Fruit fly (Drosophila melanogaster) whole organism, wandering third instar larva: ENCODE data around the gene S-Lap3.

Experiments used
- Abd-B ChIP-seq: fragments of >200 bp; optimal IDR thresholded peaks from 2 replicates; lab custom pipeline; 2017; ENCODE audit warnings: missing biosample characterization, missing genetic modification characterization
- CG32264 ChIP-seq: fragments of 200-800 bp; sonication (Bioruptor generic); optimal IDR thresholded peaks from 2 replicates; lab custom pipeline; 2016; ENCODE audit warnings: missing biosample characterization, missing genetic modification characterization
- CrebA ChIP-seq: fragments of 200-800 bp; sonication (Bioruptor generic); optimal IDR thresholded peaks from 2 replicates; lab custom pipeline; 2016; ENCODE audit warnings: missing biosample characterization, mild to moderate bottlenecking, missing genetic modification characterization, borderline replicate concordance
- Dfd ChIP-seq: fragments of >200 bp; optimal IDR thresholded peaks from 2 replicates; lab custom pipeline; 2017; ENCODE audit warnings: missing biosample characterization, missing genetic modification characterization
- Dif ChIP-seq: fragments of 200-275, 200-300 bp; sonication (Bioruptor generic); optimal IDR thresholded peaks from 2 replicates; lab custom pipeline; 2018; ENCODE audit warnings: missing biosample characterization, missing genetic modification characterization; ENCODE audit not compliant: partially characterized antibody
- GATAd ChIP-seq: sonication (Bioruptor generic); optimal IDR thresholded peaks from 2 replicates; lab custom pipeline; 2016; ENCODE audit warnings: missing biosample characterization, missing genetic modification characterization
- HLH106 ChIP-seq: fragments of 200-800 bp; optimal IDR thresholded peaks from 3 replicates; lab custom pipeline; 2019; ENCODE audit warnings: missing biosample characterization, mild to moderate bottlenecking, missing genetic modification characterization, moderate library complexity
- Hnf4 ChIP-seq: fragments of 200-800 bp; sonication (Bioruptor generic); optimal IDR thresholded peaks from 2 replicates; lab custom pipeline; 2016; ENCODE audit warnings: missing biosample characterization, mild to moderate bottlenecking, missing genetic modification characterization
- Hr78 ChIP-seq: fragments of >200 bp; optimal IDR thresholded peaks from 2 replicates; lab custom pipeline; 2017; ENCODE audit warnings: missing biosample characterization, missing genetic modification characterization
- Hr83 ChIP-seq: fragments of 200-300 bp; sonication (Bioruptor generic); optimal IDR thresholded peaks from 2 replicates; lab custom pipeline; 2016; ENCODE audit warnings: missing biosample characterization, mild to moderate bottlenecking, missing genetic modification characterization, moderate library complexity; ENCODE audit not compliant: poor library complexity, severe bottlenecking
- Jra ChIP-seq: sonication (Bioruptor generic); optimal IDR thresholded peaks from 2 replicates; lab custom pipeline; 2016; ENCODE audit warnings: missing biosample characterization, missing genetic modification characterization
- Mio ChIP-seq: sonication (Bioruptor generic); optimal IDR thresholded peaks from 2 replicates; lab custom pipeline; 2016; ENCODE audit warnings: missing biosample characterization, missing genetic modification characterization
- Myc ChIP-seq: fragments of >200 bp; optimal IDR thresholded peaks from 2 replicates; lab custom pipeline; 2017
- N ChIP-seq: fragments of >200 bp; optimal IDR thresholded peaks from 2 replicates; lab custom pipeline; 2018; ENCODE audit warnings: missing biosample characterization, missing external identifiers, missing genetic modification characterization
- OdsH ChIP-seq: fragments of 200-800 bp; sonication (Bioruptor generic); optimal IDR thresholded peaks from 2 replicates; lab custom pipeline; 2016; ENCODE audit warnings: missing biosample characterization, mild to moderate bottlenecking, missing genetic modification characterization
- Rel ChIP-seq, 2 experiments: fragments of 200-800 bp; sonication (Bioruptor generic) in 1 of 2; optimal IDR thresholded peaks; 2 replicates in 1 of 2; 3 replicates in 1 of 2; lab custom pipeline; 2016 to 2019; ENCODE audit warnings: mild to moderate bottlenecking in 2 of 2, missing biosample characterization in 2 of 2, missing genetic modification characterization in 2 of 2, moderate library complexity in 1 of 2
- Sp1 ChIP-seq: fragments of 200-800 bp; sonication (Bioruptor generic); optimal IDR thresholded peaks from 3 replicates; lab custom pipeline; 2019; ENCODE audit warnings: missing biosample characterization, mild to moderate bottlenecking, missing genetic modification characterization, moderate library complexity
- Vsx2 ChIP-seq: fragments of 200-300, 225-300 bp; sonication (Bioruptor generic); optimal IDR thresholded peaks from 2 replicates; lab custom pipeline; 2018; ENCODE audit warnings: missing biosample characterization, missing genetic modification characterization; ENCODE audit not compliant: partially characterized antibody
- brk ChIP-seq: fragments of 200-800 bp; sonication (Bioruptor generic); optimal IDR thresholded peaks from 2 replicates; lab custom pipeline; 2016; ENCODE audit warnings: missing biosample characterization, mild to moderate bottlenecking, missing genetic modification characterization
- dl ChIP-seq, 2 experiments: fragments of 175-275, 200-275 bp in 1 of 2; fragments of 200-275 bp in 1 of 2; sonication (Bioruptor generic); optimal IDR thresholded peaks; lab custom pipeline; 2018; ENCODE audit warnings: mild to moderate bottlenecking in 2 of 2, missing biosample characterization in 2 of 2, missing genetic modification characterization in 2 of 2, moderate library complexity in 2 of 2; ENCODE audit not compliant: partially characterized antibody in 2 of 2, insufficient read depth in 1 of 2
- ey ChIP-seq: fragments of 200-800 bp; sonication (Bioruptor generic); optimal IDR thresholded peaks from 2 replicates; lab custom pipeline; 2016; ENCODE audit warnings: missing biosample characterization, missing genetic modification characterization
- foxo ChIP-seq, 2 experiments: fragments of 200-800 bp; sonication (Bioruptor generic); optimal IDR thresholded peaks; 2 replicates in 1 of 2; 3 replicates in 1 of 2; lab custom pipeline; 2016 to 2017; ENCODE audit warnings: missing biosample characterization in 2 of 2, missing genetic modification characterization in 2 of 2
- fru ChIP-seq: fragments of 200-800 bp; sonication (Bioruptor generic); optimal IDR thresholded peaks from 3 replicates; lab custom pipeline; 2016; ENCODE audit warnings: missing biosample characterization, mild to moderate bottlenecking, missing genetic modification characterization
- h ChIP-seq: fragments of 200-800 bp; sonication (Bioruptor generic); optimal IDR thresholded peaks from 3 replicates; lab custom pipeline; 2016; ENCODE audit warnings: missing biosample characterization, mild to moderate bottlenecking, missing genetic modification characterization
- jim ChIP-seq: fragments of 175-275, 200-325 bp; sonication (Bioruptor generic); optimal IDR thresholded peaks from 2 replicates; lab custom pipeline; 2016; ENCODE audit warnings: missing biosample characterization, mild to moderate bottlenecking, missing genetic modification characterization
- lola ChIP-seq: fragments of >200 bp; optimal IDR thresholded peaks from 2 replicates; lab custom pipeline; 2017; ENCODE audit warnings: missing biosample characterization, missing genetic modification characterization
- pan ChIP-seq: fragments of >200 bp; optimal IDR thresholded peaks from 2 replicates; lab custom pipeline; 2017
- psq ChIP-seq: fragments of 200-800 bp; sonication (Bioruptor generic); optimal IDR thresholded peaks from 3 replicates; lab custom pipeline; 2017; ENCODE audit warnings: missing biosample characterization, mild to moderate bottlenecking, missing genetic modification characterization, moderate library complexity
- sage ChIP-seq: fragments of 200-800 bp; sonication (Bioruptor generic); optimal IDR thresholded peaks from 2 replicates; lab custom pipeline; 2016; ENCODE audit warnings: missing biosample characterization, mild to moderate bottlenecking, missing genetic modification characterization
- sv ChIP-seq: fragments of 200-800 bp; sonication (Bioruptor generic); optimal IDR thresholded peaks from 3 replicates; lab custom pipeline; 2016; ENCODE audit warnings: missing biosample characterization, missing genetic modification characterization
- tai ChIP-seq: sonication (Bioruptor generic); optimal IDR thresholded peaks from 2 replicates; lab custom pipeline; 2016; ENCODE audit warnings: missing biosample characterization, missing genetic modification characterization
- usp ChIP-seq: fragments of >200 bp; optimal IDR thresholded peaks from 2 replicates; lab custom pipeline; 2017; ENCODE audit warnings: missing biosample characterization, missing genetic modification characterization
- woc ChIP-seq: sonication (Bioruptor generic); optimal IDR thresholded peaks from 2 replicates; lab custom pipeline; 2016; ENCODE audit warnings: missing biosample characterization, mild to moderate bottlenecking, missing genetic modification characterization

Gene S-Lap3

DNA sequence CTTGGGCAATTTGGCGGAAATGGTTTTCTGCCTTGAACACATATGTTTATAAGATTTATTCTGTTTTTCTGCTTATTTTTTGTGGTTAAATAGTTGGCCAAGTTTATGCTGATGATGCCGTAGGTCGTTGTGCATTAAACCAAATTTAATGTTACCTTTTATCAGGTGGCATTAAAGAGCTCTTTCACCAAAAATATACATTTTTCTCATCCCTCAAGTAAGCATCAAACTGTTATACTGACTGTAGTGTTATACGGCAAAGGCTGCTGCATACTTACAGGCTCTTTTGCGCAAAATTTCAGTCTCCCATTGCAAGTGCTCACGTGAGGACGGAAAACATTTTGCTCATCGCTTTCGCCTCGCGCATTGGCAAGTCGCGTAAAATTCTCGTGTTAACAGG is 16.1 kb downstream of the S-Lap3 start, which contains the start of gene Rbfox1:
Rbfox1 (plus strand) TSS at position 301 of the 400 bp plus-strand sequence.
- TF ChIP-seq Jra (GFP tag; lab: Kevin White, UChicago) (no peak), jim (GFP tag; lab: Kevin White, UChicago) (no peak), CrebA (GFP tag; lab: Kevin White, UChicago) (no peak), sv (GFP tag; lab: Kevin White, UChicago) (no peak), CG32264 (GFP tag; lab: Kevin White, UChicago) (no peak), lola (GFP tag; lab: Kevin White, UChicago) (no peak), N (GFP tag; lab: Kevin White, UChicago) (no peak), Abd-B (GFP tag; lab: Kevin White, UChicago) (no peak), Hr78 (GFP tag; lab: Kevin White, UChicago) (no peak), pan (lab: Kevin White, UChicago) (no peak), Hnf4 (GFP tag; lab: Kevin White, UChicago) (no peak), OdsH (no peak)

DNA sequence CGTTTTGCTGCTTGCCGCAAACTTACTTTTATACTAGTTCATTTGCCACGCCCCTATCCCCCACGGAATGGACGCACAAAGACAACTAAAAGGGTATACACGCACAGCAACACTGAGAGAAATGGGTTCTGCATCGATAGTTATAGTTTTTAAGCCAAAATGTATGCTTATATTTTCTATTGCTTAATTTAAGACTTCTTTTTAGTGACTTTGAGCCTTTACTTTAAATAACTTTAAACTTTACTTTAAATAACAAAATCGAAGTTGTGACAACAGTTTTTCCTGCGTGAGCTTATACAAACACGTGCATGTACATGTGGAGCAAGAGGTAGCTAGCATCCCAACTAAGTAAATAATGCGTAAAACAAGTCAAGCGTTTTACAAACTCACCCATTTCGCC is 17.5 kb downstream of the S-Lap3 start:
- TF ChIP-seq Hnf4 (GFP tag; lab: Kevin White, UChicago) (no peak), OdsH (no peak), sage (GFP tag; lab: Kevin White, UChicago) (no peak), brk (GFP tag; lab: Kevin White, UChicago) (no peak), GATAd (GFP tag; lab: Kevin White, UChicago) (no peak), Vsx2 (GFP tag; lab: Kevin White, UChicago) (no peak), Jra (GFP tag; lab: Kevin White, UChicago) (no peak), Sp1 (no peak), woc (GFP tag; lab: Kevin White, UChicago) (no peak), CG32264 (GFP tag; lab: Kevin White, UChicago) (no peak), Mio (GFP tag; lab: Kevin White, UChicago) (no peak), tai (GFP tag; lab: Kevin White, UChicago) (no peak), HLH106 (tag; lab: Kevin White, UChicago) (no peak), dl (GFP tag; optimal IDR thresholded peaks at IDR 0.05; lab: Kevin White, UChicago; ENCODE audit: insufficient read depth in 1 of 2, partially characterized antibody in 2 of 2) (no peak), Hr78 (GFP tag; lab: Kevin White, UChicago) (no peak), Dif (GFP tag; lab: Kevin White, UChicago) (no peak), CrebA (GFP tag; lab: Kevin White, UChicago) (no peak), h (GFP tag; lab: Kevin White, UChicago) (no peak)
- TF ChIP-seq, all 38 proteins: peak for 0

DNA sequence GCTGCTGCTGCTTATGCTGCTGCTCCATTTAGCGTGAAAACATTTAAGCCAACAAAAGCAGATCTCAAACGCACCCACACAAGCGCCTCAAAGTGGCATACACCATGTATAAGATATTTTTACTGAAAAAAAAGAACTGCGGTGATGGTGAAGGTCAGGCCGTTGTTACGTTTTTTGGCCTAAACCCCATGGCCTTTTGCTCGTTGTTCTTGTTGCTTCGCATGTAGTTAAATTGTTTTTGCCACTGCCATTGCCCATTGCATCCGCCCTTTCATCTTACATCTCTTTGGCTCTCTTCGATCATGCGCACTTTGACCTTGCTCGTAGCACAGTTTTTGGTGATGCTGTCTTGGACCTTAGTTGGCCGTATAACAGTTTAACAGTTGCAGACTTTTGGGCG is 20.5 kb downstream of the S-Lap3 start:
- TF ChIP-seq fru (no peak), lola (GFP tag; lab: Kevin White, UChicago) (no peak), psq (GFP tag; lab: Kevin White, UChicago) (no peak), woc (GFP tag; lab: Kevin White, UChicago) (no peak), Vsx2 (GFP tag; lab: Kevin White, UChicago) (no peak), Dif (GFP tag; lab: Kevin White, UChicago) (no peak), Myc (no peak), dl (GFP tag; optimal IDR thresholded peaks at IDR 0.05; lab: Kevin White, UChicago; ENCODE audit: insufficient read depth in 1 of 2, partially characterized antibody in 2 of 2) (no peak), foxo (GFP tag; optimal IDR thresholded peaks at IDR 0.05; lab: Kevin White, UChicago) (no peak), usp (no peak), pan (lab: Kevin White, UChicago) (no peak), GATAd (GFP tag; lab: Kevin White, UChicago) (no peak), N (GFP tag; lab: Kevin White, UChicago) (no peak), Hnf4 (GFP tag; lab: Kevin White, UChicago) (no peak), Rel (GFP tag; optimal IDR thresholded peaks at IDR 0.05; lab: Kevin White, UChicago) (no peak), Rel (tag; optimal IDR thresholded peaks at IDR 0.05; lab: Kevin White, UChicago) (no peak), Hr78 (GFP tag; lab: Kevin White, UChicago) (no peak), ey (GFP tag; lab: Kevin White, UChicago) (no peak), Dfd (GFP tag; lab: Kevin White, UChicago) (no peak)

DNA sequence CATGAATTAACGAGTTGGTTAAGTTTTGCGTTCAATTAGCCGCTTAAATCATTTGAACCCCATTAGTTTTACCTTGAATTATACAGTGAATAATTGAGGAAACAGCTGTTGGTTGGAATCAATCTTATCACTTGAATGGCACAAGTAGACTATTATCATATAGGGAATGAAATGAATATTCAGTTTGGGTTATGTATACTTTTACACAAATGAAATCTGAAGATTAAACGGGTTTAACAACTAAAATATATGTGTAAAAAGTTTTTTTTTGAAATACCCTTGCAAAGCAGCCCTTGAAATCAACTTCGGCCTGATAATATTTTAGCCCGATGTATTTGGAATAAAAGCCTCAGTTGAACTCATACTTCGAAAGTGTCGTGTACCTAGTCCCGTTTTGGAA is 25.6 kb downstream of the S-Lap3 start, which contains the start of gene S-Lap4:
S-Lap4 (plus strand) TSS at position 301 of the 400 bp plus-strand sequence.
- TF ChIP-seq Jra (GFP tag; lab: Kevin White, UChicago) (no peak), Dfd (GFP tag; lab: Kevin White, UChicago) (no peak), Hr83 (GFP tag; lab: Kevin White, UChicago) (no peak), HLH106 (tag; lab: Kevin White, UChicago) (no peak), Abd-B (GFP tag; lab: Kevin White, UChicago) (no peak)
